Worm (Caenorhabditis elegans) whole organism, late embryonic: ENCODE data around the gene C34F6.5.

ENCODE experiments used
- C38D4.7 ChIP-seq: fragments of 200-800 bp; sonication (Bioruptor generic); optimal IDR thresholded peaks from 2 replicates; lab custom pipeline; 2018; ENCODE audit warnings: mild to moderate bottlenecking, missing genetic modification characterization, moderate library complexity, missing compliant biosample characterization
- T23F11.4 ChIP-seq: fragments of 200-800 bp; sonication (Bioruptor generic); optimal IDR thresholded peaks from 2 replicates; lab custom pipeline; 2018; ENCODE audit warnings: mild to moderate bottlenecking, missing genetic modification characterization, missing compliant biosample characterization
- ama-1 ChIP-seq: fragments of 150-350 bp; optimal IDR thresholded peaks from 2 replicates; lab custom pipeline; 2014
- mec-3 ChIP-seq: sonication (generic microtip); optimal IDR thresholded peaks from 2 replicates; lab custom pipeline; 2016; ENCODE audit warnings: borderline replicate concordance, missing genetic modification characterization, missing compliant biosample characterization
- nfya-1 ChIP-seq: sonication (generic microtip); optimal IDR thresholded peaks from 2 replicates; lab custom pipeline; 2017; ENCODE audit warnings: missing genetic modification characterization, mild to moderate bottlenecking, missing compliant biosample characterization, antibody characterized with exemption, moderate library complexity
- pha-4 ChIP-seq: fragments of 150-350 bp; optimal IDR thresholded peaks from 2 replicates; lab custom pipeline; 2018; ENCODE audit warnings: missing biosample characterization, missing genetic modification reagents, missing genetic modification characterization
- rnt-1 ChIP-seq: sonication (generic microtip); optimal IDR thresholded peaks from 2 replicates; lab custom pipeline; 2016; ENCODE audit warnings: missing genetic modification characterization, missing compliant biosample characterization
- sox-4 ChIP-seq: sonication (generic microtip); optimal IDR thresholded peaks from 2 replicates; lab custom pipeline; 2017; ENCODE audit warnings: mild to moderate bottlenecking, missing genetic modification characterization, inconsistent platforms, missing compliant biosample characterization
- tbx-2 ChIP-seq: sonication (generic microtip); optimal IDR thresholded peaks from 2 replicates; lab custom pipeline; 2016; ENCODE audit warnings: missing genetic modification characterization, missing compliant biosample characterization
- tbx-7 ChIP-seq: sonication (generic microtip); optimal IDR thresholded peaks from 2 replicates; lab custom pipeline; 2016; ENCODE audit warnings: missing genotype, missing genetic modification characterization, missing compliant biosample characterization
- unc-55 ChIP-seq: sonication (generic microtip); optimal IDR thresholded peaks from 2 replicates; lab custom pipeline; 2017; ENCODE audit warnings: missing biosample characterization, missing genetic modification reagents, missing genetic modification characterization

DNA sequence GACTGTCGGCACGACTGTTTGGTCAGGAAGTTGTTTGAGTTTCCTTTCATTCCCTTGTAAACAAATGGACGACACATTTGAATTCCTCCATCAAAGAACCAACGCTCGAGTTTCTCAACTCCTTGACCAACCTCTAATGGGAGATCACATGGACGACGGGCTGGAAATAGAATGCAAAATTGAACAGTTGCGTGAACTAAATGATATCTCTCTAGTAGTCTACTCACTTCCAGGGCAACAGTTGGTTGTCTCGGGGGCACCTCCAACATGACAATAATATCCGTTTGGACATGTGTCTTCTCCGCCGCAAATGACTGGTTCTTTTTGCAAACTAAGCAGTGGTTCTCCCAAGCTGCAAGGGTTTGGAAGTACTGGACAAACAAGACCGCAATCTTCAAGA, 15.0 kb downstream of the C34F6.5 start:
- TF ChIP-seq sox-4 (tag; lab: Kevin White, UChicago) (no peak), nfya-1 (tag; lab: Kevin White, UChicago) (no peak), ama-1 (lab: Kevin White, UChicago) (no peak), C38D4.7 (GFP tag; lab: Kevin White, UChicago) (no peak), tbx-2 (tag; lab: Kevin White, UChicago) (no peak), mec-3 (tag; lab: Kevin White, UChicago) (no peak), pha-4 (tag; lab: Kevin White, UChicago) (no peak), rnt-1 (tag; lab: Kevin White, UChicago) (no peak), tbx-7 (tag; lab: Kevin White, UChicago) (no peak), unc-55 (GFP tag; lab: Kevin White, UChicago) (no peak), T23F11.4 (GFP tag; lab: Kevin White, UChicago) (no peak)
